Worm (Caenorhabditis elegans) whole organism, late embryonic: Measurements from ENCODE around the gene clp-9.

ENCODE experiments used
- ahr-1 ChIP-seq: sonication (generic microtip); optimal IDR thresholded peaks from 2 replicates; lab custom pipeline; 2016; ENCODE audit warnings: missing genetic modification characterization, missing compliant biosample characterization
- ama-1 ChIP-seq: fragments of 150-350 bp; optimal IDR thresholded peaks from 2 replicates; lab custom pipeline; 2014
- ceh-18 ChIP-seq: sonication (generic microtip); optimal IDR thresholded peaks from 2 replicates; lab custom pipeline; 2016; ENCODE audit warnings: missing genetic modification characterization, missing compliant biosample characterization
- ceh-48 ChIP-seq: sonication (generic microtip); optimal IDR thresholded peaks from 2 replicates; lab custom pipeline; 2016; ENCODE audit warnings: missing genetic modification characterization, inconsistent platforms, missing compliant biosample characterization
- ceh-9 ChIP-seq: sonication (generic microtip); optimal IDR thresholded peaks from 2 replicates; lab custom pipeline; 2016; ENCODE audit warnings: mild to moderate bottlenecking, missing genetic modification characterization, inconsistent platforms, missing compliant biosample characterization
- hlh-13 ChIP-seq: fragments of 200-800 bp; sonication (Bioruptor generic); optimal IDR thresholded peaks from 2 replicates; lab custom pipeline; 2018; ENCODE audit warnings: mild to moderate bottlenecking, missing genetic modification characterization, missing compliant biosample characterization
- hlh-8 ChIP-seq: sonication (generic microtip); optimal IDR thresholded peaks from 2 replicates; lab custom pipeline; 2016; ENCODE audit warnings: missing genotype, missing genetic modification characterization, missing compliant biosample characterization
- pag-3 ChIP-seq: sonication (generic microtip); optimal IDR thresholded peaks from 2 replicates; lab custom pipeline; 2016; ENCODE audit warnings: missing compliant biosample characterization, missing genetic modification characterization, borderline replicate concordance
- pha-4 ChIP-seq: fragments of 150-350 bp; optimal IDR thresholded peaks from 2 replicates; lab custom pipeline; 2018; ENCODE audit warnings: missing biosample characterization, missing genetic modification reagents, missing genetic modification characterization
- pqm-1 ChIP-seq: sonication (generic microtip); optimal IDR thresholded peaks from 2 replicates; lab custom pipeline; 2016; ENCODE audit warnings: missing genetic modification characterization, missing compliant biosample characterization
- zip-5 ChIP-seq: sonication (generic microtip); optimal IDR thresholded peaks from 2 replicates; lab custom pipeline; 2016; ENCODE audit warnings: missing genetic modification characterization, missing compliant biosample characterization

DNA sequence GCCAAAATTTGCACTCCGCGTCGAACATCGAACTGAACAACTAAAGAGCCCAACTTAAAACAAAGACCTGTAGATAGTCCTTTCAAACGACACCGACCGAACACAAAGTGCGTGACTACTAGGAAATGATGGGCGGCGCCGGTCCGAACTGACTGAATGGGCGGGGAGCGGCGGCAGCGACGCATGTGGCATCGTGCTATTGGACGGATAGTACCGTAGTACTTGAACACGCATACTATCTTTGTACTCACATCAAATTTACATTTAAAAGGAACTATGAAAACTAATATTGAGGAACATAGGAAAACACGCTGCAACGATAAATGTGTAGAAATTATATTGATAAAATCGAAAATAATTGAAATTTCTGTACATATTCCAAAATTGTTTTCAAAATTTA is 25.4 kb downstream of the clp-9 start:
- TF ChIP-seq hlh-13 (GFP tag; lab: Kevin White, UChicago) = no peak
- no peak for TF ChIP-seq ama-1 (lab: Kevin White, UChicago)
- TF ChIP-seq ceh-48 = no peak
- TF ChIP-seq pag-3 (tag; lab: Kevin White, UChicago) = no peak
- no peak for TF ChIP-seq hlh-8 (tag; lab: Kevin White, UChicago)
- no peak for TF ChIP-seq ceh-9
- no peak for TF ChIP-seq pqm-1 (tag; lab: Kevin White, UChicago)
- no peak for TF ChIP-seq ahr-1
- TF ChIP-seq pha-4 (tag; lab: Kevin White, UChicago) = no peak
- no peak for TF ChIP-seq ceh-18 (tag; lab: Kevin White, UChicago)
- no peak for TF ChIP-seq zip-5 (tag; lab: Kevin White, UChicago)
